Worm (Caenorhabditis elegans) whole organism, late embryonic: ENCODE results near the gene dhs-8.

ENCODE experiments used
- C38D4.7 ChIP-seq: fragments of 200-800 bp; sonication (Bioruptor generic); optimal IDR thresholded peaks from 2 replicates; lab custom pipeline; 2018; ENCODE audit warnings: mild to moderate bottlenecking, missing genetic modification characterization, moderate library complexity, missing compliant biosample characterization
- F13H6.1 ChIP-seq: sonication (generic microtip); optimal IDR thresholded peaks from 2 replicates; lab custom pipeline; 2016; ENCODE audit warnings: missing genetic modification characterization, missing compliant biosample characterization
- T23F11.4 ChIP-seq: fragments of 200-800 bp; sonication (Bioruptor generic); optimal IDR thresholded peaks from 2 replicates; lab custom pipeline; 2018; ENCODE audit warnings: mild to moderate bottlenecking, missing genetic modification characterization, missing compliant biosample characterization
- Y22D7AL.16 ChIP-seq: sonication (generic microtip); optimal IDR thresholded peaks from 2 replicates; lab custom pipeline; 2016; ENCODE audit warnings: missing genetic modification characterization, missing compliant biosample characterization
- ama-1 ChIP-seq: fragments of 150-350 bp; optimal IDR thresholded peaks from 2 replicates; lab custom pipeline; 2014
- ceh-14 ChIP-seq: sonication (generic microtip); optimal IDR thresholded peaks from 2 replicates; lab custom pipeline; 2016; ENCODE audit warnings: missing genotype, missing genetic modification characterization, missing compliant biosample characterization
- ceh-22 ChIP-seq: sonication (generic microtip); optimal IDR thresholded peaks from 2 replicates; lab custom pipeline; 2017; ENCODE audit warnings: missing biosample characterization, missing genetic modification characterization
- ceh-24 ChIP-seq: sonication (generic microtip); optimal IDR thresholded peaks from 2 replicates; lab custom pipeline; 2016; ENCODE audit warnings: mild to moderate bottlenecking, missing genetic modification characterization, missing compliant biosample characterization
- ceh-30 ChIP-seq: fragments of 150-350 bp; optimal IDR thresholded peaks from 2 replicates; lab custom pipeline; 2014; ENCODE audit warnings: missing biosample characterization, missing genetic modification characterization
- ceh-31 ChIP-seq: sonication (generic microtip); optimal IDR thresholded peaks from 2 replicates; lab custom pipeline; 2016; ENCODE audit warnings: missing genetic modification characterization, missing compliant biosample characterization
- ceh-34 ChIP-seq: sonication (generic microtip); optimal IDR thresholded peaks from 2 replicates; lab custom pipeline; 2016; ENCODE audit warnings: mild to moderate bottlenecking, missing genetic modification characterization, missing compliant biosample characterization
- ceh-48 ChIP-seq: sonication (generic microtip); optimal IDR thresholded peaks from 2 replicates; lab custom pipeline; 2016; ENCODE audit warnings: missing genetic modification characterization, inconsistent platforms, missing compliant biosample characterization
- ceh-9 ChIP-seq: sonication (generic microtip); optimal IDR thresholded peaks from 2 replicates; lab custom pipeline; 2016; ENCODE audit warnings: mild to moderate bottlenecking, missing genetic modification characterization, inconsistent platforms, missing compliant biosample characterization
- che-1 ChIP-seq: sonication (generic microtip); optimal IDR thresholded peaks from 2 replicates; lab custom pipeline; 2016; ENCODE audit warnings: mild to moderate bottlenecking, missing genetic modification characterization, missing compliant biosample characterization
- dve-1 ChIP-seq: sonication (generic microtip); optimal IDR thresholded peaks from 2 replicates; lab custom pipeline; 2017; ENCODE audit warnings: antibody characterized with exemption, mild to moderate bottlenecking, missing genetic modification characterization, missing compliant biosample characterization
- elt-2 ChIP-seq: sonication (generic microtip); optimal IDR thresholded peaks from 2 replicates; lab custom pipeline; 2016; ENCODE audit warnings: missing genetic modification reagents, missing genetic modification characterization, missing compliant biosample characterization
- ets-4 ChIP-seq: sonication (generic microtip); optimal IDR thresholded peaks from 2 replicates; lab custom pipeline; 2016; ENCODE audit warnings: missing genetic modification characterization, missing compliant biosample characterization
- eyg-1 ChIP-seq: sonication (generic microtip); optimal IDR thresholded peaks from 2 replicates; lab custom pipeline; 2016; ENCODE audit warnings: missing genotype, missing genetic modification characterization, missing compliant biosample characterization
- hlh-13 ChIP-seq: fragments of 200-800 bp; sonication (Bioruptor generic); optimal IDR thresholded peaks from 2 replicates; lab custom pipeline; 2018; ENCODE audit warnings: mild to moderate bottlenecking, missing genetic modification characterization, missing compliant biosample characterization
- hlh-8 ChIP-seq: sonication (generic microtip); optimal IDR thresholded peaks from 2 replicates; lab custom pipeline; 2016; ENCODE audit warnings: missing genotype, missing genetic modification characterization, missing compliant biosample characterization
- lim-6 ChIP-seq: sonication (generic microtip); optimal IDR thresholded peaks from 2 replicates; lab custom pipeline; 2016; ENCODE audit warnings: missing genetic modification characterization, missing compliant biosample characterization
- lin-11 ChIP-seq: fragments of 200-800 bp; sonication (Bioruptor generic); optimal IDR thresholded peaks from 2 replicates; lab custom pipeline; 2018; ENCODE audit warnings: mild to moderate bottlenecking, missing genetic modification characterization, missing compliant biosample characterization
- madf-2 ChIP-seq: sonication (generic microtip); optimal IDR thresholded peaks from 2 replicates; lab custom pipeline; 2017; ENCODE audit warnings: missing genetic modification characterization, missing compliant biosample characterization
- nhr-11 ChIP-seq: fragments of 150-350 bp; optimal IDR thresholded peaks from 2 replicates; lab custom pipeline; 2014; ENCODE audit warnings: missing biosample characterization, missing genetic modification characterization
- nhr-232 ChIP-seq: sonication (generic microtip); optimal IDR thresholded peaks from 2 replicates; lab custom pipeline; 2016; ENCODE audit warnings: missing genetic modification characterization, missing compliant biosample characterization
- npax-4 ChIP-seq: sonication (generic microtip); optimal IDR thresholded peaks from 2 replicates; lab custom pipeline; 2016; ENCODE audit warnings: missing genetic modification characterization, missing compliant biosample characterization
- pag-3 ChIP-seq: sonication (generic microtip); optimal IDR thresholded peaks from 2 replicates; lab custom pipeline; 2016; ENCODE audit warnings: missing compliant biosample characterization, missing genetic modification characterization, borderline replicate concordance
- pax-1 ChIP-seq: fragments of 150-350 bp; optimal IDR thresholded peaks from 2 replicates; lab custom pipeline; 2014; ENCODE audit warnings: missing biosample characterization, missing genetic modification characterization
- pqm-1 ChIP-seq: sonication (generic microtip); optimal IDR thresholded peaks from 2 replicates; lab custom pipeline; 2016; ENCODE audit warnings: missing genetic modification characterization, missing compliant biosample characterization
- rnt-1 ChIP-seq: sonication (generic microtip); optimal IDR thresholded peaks from 2 replicates; lab custom pipeline; 2016; ENCODE audit warnings: missing genetic modification characterization, missing compliant biosample characterization
- sox-2 ChIP-seq: fragments of 200-800 bp; sonication (Bioruptor generic); IDR thresholded peaks from 2 replicates; pipeline ENCODE4 v1.3.6; 2022; ENCODE audit warnings: missing genetic modification reagents, missing genetic modification characterization, missing compliant biosample characterization
- sox-4 ChIP-seq: sonication (generic microtip); optimal IDR thresholded peaks from 2 replicates; lab custom pipeline; 2017; ENCODE audit warnings: mild to moderate bottlenecking, missing genetic modification characterization, inconsistent platforms, missing compliant biosample characterization
- syd-9 ChIP-seq: sonication (generic microtip); optimal IDR thresholded peaks from 2 replicates; lab custom pipeline; 2016; ENCODE audit warnings: mild to moderate bottlenecking, missing genetic modification characterization, moderate library complexity, missing compliant biosample characterization
- tbx-7 ChIP-seq: sonication (generic microtip); optimal IDR thresholded peaks from 2 replicates; lab custom pipeline; 2016; ENCODE audit warnings: missing genotype, missing genetic modification characterization, missing compliant biosample characterization
- ttx-3 ChIP-seq: sonication (generic microtip); optimal IDR thresholded peaks from 2 replicates; lab custom pipeline; 2016; ENCODE audit warnings: missing genetic modification reagents, missing genetic modification characterization, missing compliant biosample characterization
- unc-86 ChIP-seq: sonication (generic microtip); optimal IDR thresholded peaks from 2 replicates; lab custom pipeline; 2016; ENCODE audit warnings: missing genetic modification characterization, missing compliant biosample characterization
- zip-5 ChIP-seq: sonication (generic microtip); optimal IDR thresholded peaks from 2 replicates; lab custom pipeline; 2016; ENCODE audit warnings: missing genetic modification characterization, missing compliant biosample characterization
- ztf-16 ChIP-seq: sonication (generic microtip); optimal IDR thresholded peaks from 2 replicates; lab custom pipeline; 2017; ENCODE audit warnings: missing genetic modification characterization, missing compliant biosample characterization

Gene dhs-8

DNA sequence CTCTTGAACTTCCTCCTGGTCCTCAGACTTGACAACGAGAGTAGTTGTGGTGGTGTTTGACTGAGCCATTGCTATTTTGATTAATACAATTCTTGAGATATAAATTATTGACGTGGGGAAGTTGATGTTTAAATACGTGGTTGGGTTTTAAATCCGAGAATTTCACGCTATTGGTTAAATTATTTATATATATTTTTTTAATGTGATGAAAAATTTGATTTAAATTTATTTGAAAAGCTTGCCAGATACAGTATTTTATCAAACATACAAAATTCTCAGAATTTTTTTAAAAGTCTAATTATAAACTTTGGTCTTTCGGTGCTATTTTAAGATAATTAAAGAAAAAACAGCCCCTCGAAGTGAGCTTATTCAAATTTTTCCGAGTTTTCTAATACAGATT lies 9.7 kb downstream of the dhs-8 start, which contains the start of the genes K10H10.7 and K10H10.10:
TSS of gene K10H10.7 (minus strand) at position 101 of the 400 bp plus-strand sequence.
TSS of gene K10H10.10 (plus strand) at position 204 of the 400 bp plus-strand sequence.
- TF ChIP-seq elt-2 (tag; lab: Kevin White, UChicago) (no peak), npax-4 (no peak), C38D4.7 (GFP tag; lab: Kevin White, UChicago) (no peak), ama-1 (lab: Kevin White, UChicago) (no peak), ztf-16 (no peak), che-1 (tag; lab: Kevin White, UChicago) (no peak), hlh-8 (no peak), pag-3 (no peak)

DNA sequence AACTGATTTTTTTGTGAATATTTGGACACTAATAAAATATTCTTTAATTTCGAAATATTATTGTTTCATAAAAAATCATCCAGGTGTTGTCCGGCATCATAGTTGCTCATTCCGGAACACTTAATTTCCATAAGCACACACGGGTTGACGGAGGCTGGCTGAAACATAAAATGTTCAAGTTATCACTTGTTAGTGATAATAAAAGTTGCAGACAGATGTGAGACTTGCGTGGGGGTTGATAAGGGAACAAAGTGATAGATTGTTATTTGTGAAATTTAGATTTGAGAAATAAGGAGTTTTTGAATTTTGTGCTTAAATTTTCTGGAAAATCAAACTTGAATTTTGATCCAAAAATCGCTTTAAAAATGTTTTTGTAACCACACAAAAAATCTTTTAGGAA lies 12.3 kb downstream of the dhs-8 start:
- TF ChIP-seq lin-11 (tag; lab: Kevin White, UChicago) (no peak), elt-2 (tag; lab: Kevin White, UChicago) (peak; percentile 66), rnt-1 (tag; lab: Kevin White, UChicago) (no peak)

DNA sequence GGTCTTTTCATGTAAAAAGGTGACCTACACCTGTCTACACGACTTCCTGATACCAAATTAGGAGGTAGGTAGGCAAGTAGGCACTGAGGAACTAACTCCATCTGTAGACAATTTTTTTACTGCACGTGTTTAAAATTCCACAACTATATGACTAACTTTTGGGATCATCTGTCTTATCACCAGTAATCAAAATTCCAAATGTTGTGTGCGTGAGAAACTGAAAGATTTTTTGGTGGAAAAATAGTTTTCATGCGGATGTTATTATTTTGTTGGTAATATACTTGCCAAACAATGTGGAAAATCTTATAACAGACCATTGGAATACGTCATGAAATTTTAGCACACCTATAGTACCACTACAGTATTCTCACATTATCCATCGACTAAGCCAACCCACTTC lies 13.4 kb downstream of the dhs-8 start, which contains the start of gene K10H10.13:
TSS of gene K10H10.13 (minus strand) at position 101 of the 400 bp plus-strand sequence.
- no peak for TF ChIP-seq unc-86 (tag; lab: Kevin White, UChicago)
- no peak for TF ChIP-seq ets-4 (tag; lab: Kevin White, UChicago)

DNA sequence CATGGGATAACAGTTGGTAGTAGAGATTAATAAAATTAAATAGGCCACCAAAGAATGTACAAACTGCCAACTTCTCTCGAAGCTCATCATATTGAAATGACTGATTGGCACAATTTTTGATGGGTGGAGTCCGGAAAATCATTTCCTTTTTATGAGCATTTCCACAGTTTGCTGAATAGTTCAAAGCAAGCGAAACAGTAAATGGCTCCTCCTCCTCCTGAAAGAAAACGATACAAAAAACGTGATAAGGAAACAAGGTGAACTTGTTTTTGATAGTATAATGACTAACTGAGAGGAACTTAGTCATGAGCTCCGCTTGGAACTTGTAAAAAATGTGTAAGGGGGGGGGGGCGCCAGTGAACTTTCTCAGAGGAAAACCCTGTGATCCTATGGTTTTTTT lies 17.2 kb downstream of the dhs-8 start, which contains the start of gene K10H10.9:
TSS of gene K10H10.9 (minus strand) at position 101 of the 400 bp plus-strand sequence.
- TF ChIP-seq tbx-7 (tag; lab: Kevin White, UChicago): no peak
- TF ChIP-seq ceh-24 (tag; lab: Kevin White, UChicago): no peak
- TF ChIP-seq syd-9: no peak
- TF ChIP-seq dve-1: no peak
- TF ChIP-seq lin-11 (tag; lab: Kevin White, UChicago): no peak
- no peak for TF ChIP-seq zip-5 (tag; lab: Kevin White, UChicago)
- no peak for TF ChIP-seq pqm-1 (tag; lab: Kevin White, UChicago)
- TF ChIP-seq nhr-232 (tag; lab: Kevin White, UChicago): no peak
- TF ChIP-seq ceh-34 (tag; lab: Kevin White, UChicago): no peak
- no peak for TF ChIP-seq T23F11.4
- no peak for TF ChIP-seq npax-4

ce11 chrII:14522037-14522436 lies 24.2 kb downstream of the dhs-8 start, which contains the start of gene btb-19:
Gene btb-19, minus strand, starts transcription at chrII:14522137.
- no peak for TF ChIP-seq ceh-9 (tag; lab: Kevin White, UChicago)
- no peak for TF ChIP-seq ceh-24 (tag; lab: Kevin White, UChicago)
- no peak for TF ChIP-seq zip-5 (tag; lab: Kevin White, UChicago)
- TF ChIP-seq eyg-1 (tag; lab: Kevin White, UChicago): no peak
- TF ChIP-seq ceh-22 (tag; lab: Kevin White, UChicago): no peak
- TF ChIP-seq Y22D7AL.16 (tag; lab: Kevin White, UChicago): no peak
- no peak for TF ChIP-seq ttx-3 (tag; lab: Kevin White, UChicago)
- TF ChIP-seq ceh-14 (tag; lab: Kevin White, UChicago): no peak
- no peak for TF ChIP-seq sox-2 (GFP tag; lab: Robert Waterston, UW)
- TF ChIP-seq pax-1 (tag; lab: Kevin White, UChicago): no peak
- TF ChIP-seq pqm-1 (tag; lab: Kevin White, UChicago): no peak
- TF ChIP-seq hlh-13 (GFP tag; lab: Kevin White, UChicago): no peak
- no peak for TF ChIP-seq sox-4 (tag; lab: Kevin White, UChicago)

ce11 chrII:14523070-14523572 lies 25.3 kb downstream of the dhs-8 start, which contains the start of gene btb-20:
Gene btb-20, minus strand, starts transcription at chrII:14523522.
- TF ChIP-seq tbx-7 (tag; lab: Kevin White, UChicago) (no peak), F13H6.1 (tag; lab: Kevin White, UChicago) (no peak), madf-2 (tag; lab: Kevin White, UChicago) (no peak), dve-1 (no peak), ceh-31 (tag; lab: Kevin White, UChicago) (no peak), ceh-48 (tag; lab: Kevin White, UChicago) (no peak), lin-11 (tag; lab: Kevin White, UChicago) (no peak), syd-9 (no peak), hlh-8 (no peak), lim-6 (no peak), nhr-11 (no peak), pag-3 (no peak), ama-1 (lab: Kevin White, UChicago) (no peak), ceh-30 (tag; lab: Kevin White, UChicago) (no peak), C38D4.7 (GFP tag; lab: Kevin White, UChicago) (no peak), ets-4 (tag; lab: Kevin White, UChicago) (no peak), ceh-14 (tag; lab: Kevin White, UChicago) (no peak)
